Worm (Caenorhabditis elegans) whole organism, early embryonic: ENCODE data around the gene ost-1.

Experiments
- B0310.2 ChIP-seq: sonication (generic microtip); optimal IDR thresholded peaks from 2 replicates; lab custom pipeline; 2016; ENCODE audit warnings: mild to moderate bottlenecking, missing genetic modification characterization, missing compliant biosample characterization
- F13C5.2 ChIP-seq: sonication (generic microtip); optimal IDR thresholded peaks from 2 replicates; lab custom pipeline; 2017; ENCODE audit warnings: mild to moderate bottlenecking, missing genetic modification characterization, inconsistent platforms, missing compliant biosample characterization
- aly-1 ChIP-seq: sonication (generic microtip); optimal IDR thresholded peaks from 2 replicates; lab custom pipeline; 2016; ENCODE audit warnings: missing genetic modification characterization, missing compliant biosample characterization
- ama-1 ChIP-seq: fragments of 150-350 bp; optimal IDR thresholded peaks from 2 replicates; lab custom pipeline; 2014
- ceh-13 ChIP-seq: fragments of 200-800 bp; sonication (Bioruptor generic); optimal IDR thresholded peaks from 2 replicates; lab custom pipeline; 2018; ENCODE audit warnings: mild to moderate bottlenecking, missing genetic modification characterization, missing compliant biosample characterization
- ceh-36 ChIP-seq: sonication (generic microtip); optimal IDR thresholded peaks from 2 replicates; lab custom pipeline; 2016; ENCODE audit warnings: missing genetic modification characterization, inconsistent platforms, missing compliant biosample characterization
- ets-7 ChIP-seq: sonication (generic microtip); optimal IDR thresholded peaks from 2 replicates; lab custom pipeline; 2016; ENCODE audit warnings: missing genotype, missing genetic modification characterization, missing compliant biosample characterization
- flt-1 ChIP-seq: fragments of 200-800 bp; sonication (Bioruptor generic); IDR thresholded peaks from 2 replicates; pipeline ENCODE4 v1.3.6; 2022; ENCODE audit warnings: missing genetic modification characterization, missing compliant biosample characterization
- hmbx-1 ChIP-seq: sonication (generic microtip); optimal IDR thresholded peaks from 2 replicates; lab custom pipeline; 2016; ENCODE audit warnings: mild to moderate bottlenecking, missing genetic modification characterization, missing compliant biosample characterization
- hmg-4 ChIP-seq: fragments of 200-800 bp; sonication (Bioruptor generic); optimal IDR thresholded peaks from 2 replicates; lab custom pipeline; 2018; ENCODE audit warnings: mild to moderate bottlenecking, missing genetic modification characterization, missing compliant biosample characterization
- hnd-1 ChIP-seq: sonication (generic microtip); optimal IDR thresholded peaks from 2 replicates; lab custom pipeline; 2016; ENCODE audit warnings: missing genetic modification characterization, missing compliant biosample characterization
- pes-1 ChIP-seq: fragments of 200-800 bp; sonication (Bioruptor generic); IDR thresholded peaks from 2 replicates; pipeline ENCODE4 v1.3.6; 2022; ENCODE audit warnings: missing genetic modification reagents, missing genetic modification characterization, missing compliant biosample characterization
- scrt-1 ChIP-seq: fragments of 200-800 bp; sonication (Bioruptor generic); IDR thresholded peaks from 2 replicates; pipeline ENCODE4 v1.3.6; 2022; ENCODE audit warnings: missing genetic modification characterization, missing compliant biosample characterization
- sea-1 ChIP-seq: fragments of 200-800 bp; sonication (Bioruptor generic); conservative IDR thresholded peaks from 2 replicates; pipeline ENCODE4 v1.3.6; 2022; ENCODE audit warnings: missing genetic modification characterization, missing compliant biosample characterization
- tbx-11 ChIP-seq: fragments of 200-800 bp; sonication (Bioruptor generic); IDR thresholded peaks from 2 replicates; pipeline ENCODE4 v1.3.6; 2022; ENCODE audit warnings: missing genetic modification characterization, missing compliant biosample characterization
- tbx-37 ChIP-seq: fragments of 200-800 bp; sonication (Bioruptor generic); conservative IDR thresholded peaks from 2 replicates; pipeline ENCODE4 v1.3.6; 2022; ENCODE audit warnings: missing genetic modification reagents, missing genetic modification characterization, missing compliant biosample characterization
- tra-4 ChIP-seq: sonication (generic microtip); optimal IDR thresholded peaks from 2 replicates; lab custom pipeline; 2017; ENCODE audit warnings: missing genetic modification characterization, missing compliant biosample characterization

Gene ost-1

ce11 chrIV:1107190-1107589, at the start of gene ost-1:
Gene ost-1 (plus strand): TSS chrIV:1107396.
- TF ChIP-seq flt-1 (GFP tag; lab: Robert Waterston, UW) = no peak
- peak; percentile 2 for TF ChIP-seq hmg-4 (GFP tag; lab: Kevin White, UChicago)

DNA sequence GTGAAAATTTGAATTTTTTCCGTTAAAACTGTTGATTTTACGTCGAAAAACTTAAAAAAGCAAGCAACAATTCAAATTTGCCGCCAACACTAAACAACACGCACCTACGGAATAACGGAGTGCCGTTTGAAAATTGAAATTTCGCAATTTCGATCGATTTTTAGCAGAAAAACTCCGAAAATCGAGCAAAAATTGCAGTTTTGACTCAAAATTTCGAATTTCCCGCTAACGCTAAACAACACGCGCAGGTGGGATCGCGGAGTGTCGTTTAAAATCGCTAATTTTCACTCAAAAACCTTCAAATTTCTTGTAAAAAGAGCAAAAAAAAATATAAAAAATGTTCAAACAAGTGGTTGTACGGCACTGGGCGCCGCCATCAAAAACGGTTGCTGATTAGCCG, 48.7 kb upstream of the ost-1 start:
- TF ChIP-seq pes-1 (GFP tag; lab: Robert Waterston, UW) = no peak

- TF ChIP-seq ets-7 (tag; lab: Kevin White, UChicago) (no peak), tbx-37 (GFP tag; lab: Robert Waterston, UW) (no peak), F13C5.2 (no peak), hnd-1 (tag; lab: Kevin White, UChicago) (no peak), B0310.2 (no peak), scrt-1 (GFP tag; lab: Robert Waterston, UW) (no peak), pes-1 (GFP tag; lab: Robert Waterston, UW) (no peak), tbx-11 (no peak), ceh-13 (GFP tag; lab: Kevin White, UChicago) (no peak), aly-1 (tag; lab: Kevin White, UChicago) (no peak), hmbx-1 (tag; lab: Kevin White, UChicago) (no peak), hmg-4 (GFP tag; lab: Kevin White, UChicago) (no peak), flt-1 (GFP tag; lab: Robert Waterston, UW) (no peak), sea-1 (GFP tag; lab: Robert Waterston, UW) (no peak), ama-1 (lab: Kevin White, UChicago) (no peak), tra-4 (tag; lab: Kevin White, UChicago) (no peak), ceh-36 (no peak)
These were observed 44.1 kb upstream of the ost-1 start for ce11 chrIV:1063058-1063457.

DNA sequence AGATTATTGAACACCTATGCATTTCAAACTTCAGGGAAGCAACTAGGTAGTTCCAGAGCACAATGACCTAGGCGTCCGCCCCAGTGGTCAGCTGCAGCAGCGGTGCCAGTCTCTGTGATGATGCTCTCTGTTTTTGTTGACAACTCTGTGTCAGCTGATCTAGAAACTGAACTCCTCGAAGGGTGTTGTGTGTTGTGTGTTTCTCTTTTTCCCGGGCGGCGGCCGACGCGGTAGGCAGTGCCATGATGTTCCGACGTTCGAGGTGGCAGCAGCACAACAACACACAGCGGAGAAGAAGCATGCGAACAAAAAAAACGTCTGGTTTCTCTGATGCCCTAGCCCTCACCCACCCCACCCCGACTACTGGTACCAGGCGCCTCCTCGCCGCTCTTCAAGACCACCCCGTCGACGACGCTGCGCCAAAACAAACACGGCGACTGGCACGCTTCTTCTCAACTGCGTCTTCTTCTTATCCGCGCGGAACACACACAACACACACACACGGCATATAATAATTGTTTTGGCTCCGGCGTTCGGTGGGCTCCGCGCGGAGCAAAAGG, 42.8 kb upstream of the ost-1 start:
- no peak for TF ChIP-seq aly-1 (tag; lab: Kevin White, UChicago)
- no peak for TF ChIP-seq scrt-1 (GFP tag; lab: Robert Waterston, UW)
- no peak for TF ChIP-seq sea-1 (GFP tag; lab: Robert Waterston, UW)
- no peak for TF ChIP-seq hmg-4 (GFP tag; lab: Kevin White, UChicago)
- TF ChIP-seq tra-4 (tag; lab: Kevin White, UChicago) = no peak
- no peak for TF ChIP-seq B0310.2
- no peak for TF ChIP-seq hnd-1 (tag; lab: Kevin White, UChicago)
- no peak for TF ChIP-seq flt-1 (GFP tag; lab: Robert Waterston, UW)
- TF ChIP-seq ceh-13 (GFP tag; lab: Kevin White, UChicago) = no peak
- TF ChIP-seq tbx-11 = no peak
- TF ChIP-seq ama-1 (lab: Kevin White, UChicago) = no peak
- no peak for TF ChIP-seq tbx-37 (GFP tag; lab: Robert Waterston, UW)
- TF ChIP-seq pes-1 (GFP tag; lab: Robert Waterston, UW) = no peak
- TF ChIP-seq hmbx-1 (tag; lab: Kevin White, UChicago) = no peak
- no peak for TF ChIP-seq F13C5.2

- TF ChIP-seq tra-4 (tag; lab: Kevin White, UChicago) = no peak
- TF ChIP-seq ets-7 (tag; lab: Kevin White, UChicago) = no peak
- no peak for TF ChIP-seq hmg-4 (GFP tag; lab: Kevin White, UChicago)
- TF ChIP-seq hnd-1 (tag; lab: Kevin White, UChicago) = no peak
- TF ChIP-seq ama-1 (lab: Kevin White, UChicago) = no peak
- no peak for TF ChIP-seq scrt-1 (GFP tag; lab: Robert Waterston, UW)
- TF ChIP-seq tbx-11 = no peak
- TF ChIP-seq ceh-36 = no peak
- no peak for TF ChIP-seq sea-1 (GFP tag; lab: Robert Waterston, UW)
- TF ChIP-seq hmbx-1 (tag; lab: Kevin White, UChicago) = no peak
- TF ChIP-seq aly-1 (tag; lab: Kevin White, UChicago) = no peak
- TF ChIP-seq ceh-13 (GFP tag; lab: Kevin White, UChicago) = no peak
- TF ChIP-seq flt-1 (GFP tag; lab: Robert Waterston, UW) = no peak
- TF ChIP-seq F13C5.2 = no peak
- no peak for TF ChIP-seq pes-1 (GFP tag; lab: Robert Waterston, UW)
- no peak for TF ChIP-seq tbx-37 (GFP tag; lab: Robert Waterston, UW)
- no peak for TF ChIP-seq B0310.2
These were observed 41.6 kb upstream of the ost-1 start for ce11 chrIV:1065569-1065968.

ce11 chrIV:1067430-1067829, 39.8 kb upstream of the ost-1 start, which contains the start of gene znf-782:
Gene znf-782 (minus strand): TSS chrIV:1067525.
- TF ChIP-seq hnd-1 (tag; lab: Kevin White, UChicago) (no peak), tra-4 (tag; lab: Kevin White, UChicago) (no peak), hmg-4 (GFP tag; lab: Kevin White, UChicago) (peak; percentile 5), ceh-36 (no peak)

ce11 chrIV:1068730-1069244, 38.4 kb upstream of the ost-1 start:
- no peak for TF ChIP-seq ceh-13 (GFP tag; lab: Kevin White, UChicago)
- no peak for TF ChIP-seq ceh-36
- TF ChIP-seq hmbx-1 (tag; lab: Kevin White, UChicago) = no peak
- no peak for TF ChIP-seq aly-1 (tag; lab: Kevin White, UChicago)
- no peak for TF ChIP-seq sea-1 (GFP tag; lab: Robert Waterston, UW)
- TF ChIP-seq B0310.2 = no peak
- TF ChIP-seq tbx-37 (GFP tag; lab: Robert Waterston, UW) = no peak
- TF ChIP-seq tbx-11 = no peak

ce11 chrIV:1070383-1070782, 36.8 kb upstream of the ost-1 start:
- no peak for TF ChIP-seq sea-1 (GFP tag; lab: Robert Waterston, UW)
- TF ChIP-seq pes-1 (GFP tag; lab: Robert Waterston, UW) = no peak
- TF ChIP-seq tbx-37 (GFP tag; lab: Robert Waterston, UW) = no peak
- no peak for TF ChIP-seq tbx-11
- TF ChIP-seq hmbx-1 (tag; lab: Kevin White, UChicago) = no peak
- no peak for TF ChIP-seq B0310.2
- no peak for TF ChIP-seq hmg-4 (GFP tag; lab: Kevin White, UChicago)
- TF ChIP-seq ceh-13 (GFP tag; lab: Kevin White, UChicago) = no peak
- TF ChIP-seq flt-1 (GFP tag; lab: Robert Waterston, UW) = no peak
- TF ChIP-seq scrt-1 (GFP tag; lab: Robert Waterston, UW) = no peak
- TF ChIP-seq tra-4 (tag; lab: Kevin White, UChicago) = no peak
- no peak for TF ChIP-seq hnd-1 (tag; lab: Kevin White, UChicago)
- no peak for TF ChIP-seq ceh-36
- no peak for TF ChIP-seq aly-1 (tag; lab: Kevin White, UChicago)
- TF ChIP-seq ets-7 (tag; lab: Kevin White, UChicago) = no peak
- TF ChIP-seq F13C5.2 = no peak
